Worm (Caenorhabditis elegans) whole organism, late embryonic: ENCODE data around the gene ZK1290.1.

ENCODE experiments used
- C38D4.7 ChIP-seq: fragments of 200-800 bp; sonication (Bioruptor generic); optimal IDR thresholded peaks from 2 replicates; lab custom pipeline; 2018; ENCODE audit warnings: mild to moderate bottlenecking, missing genetic modification characterization, moderate library complexity, missing compliant biosample characterization
- F13H6.1 ChIP-seq: sonication (generic microtip); optimal IDR thresholded peaks from 2 replicates; lab custom pipeline; 2016; ENCODE audit warnings: missing genetic modification characterization, missing compliant biosample characterization
- K02D7.2 ChIP-seq: sonication (generic microtip); optimal IDR thresholded peaks from 2 replicates; lab custom pipeline; 2017; ENCODE audit warnings: mild to moderate bottlenecking, missing genetic modification characterization, missing compliant biosample characterization
- T23F11.4 ChIP-seq: fragments of 200-800 bp; sonication (Bioruptor generic); optimal IDR thresholded peaks from 2 replicates; lab custom pipeline; 2018; ENCODE audit warnings: mild to moderate bottlenecking, missing genetic modification characterization, missing compliant biosample characterization
- Y22D7AL.16 ChIP-seq: sonication (generic microtip); optimal IDR thresholded peaks from 2 replicates; lab custom pipeline; 2016; ENCODE audit warnings: missing genetic modification characterization, missing compliant biosample characterization
- ahr-1 ChIP-seq: sonication (generic microtip); optimal IDR thresholded peaks from 2 replicates; lab custom pipeline; 2016; ENCODE audit warnings: missing genetic modification characterization, missing compliant biosample characterization
- ceh-14 ChIP-seq: sonication (generic microtip); optimal IDR thresholded peaks from 2 replicates; lab custom pipeline; 2016; ENCODE audit warnings: missing genotype, missing genetic modification characterization, missing compliant biosample characterization
- ceh-2 ChIP-seq: sonication (generic microtip); optimal IDR thresholded peaks from 2 replicates; lab custom pipeline; 2016; ENCODE audit warnings: missing genotype, missing genetic modification characterization, missing compliant biosample characterization
- ceh-22 ChIP-seq: sonication (generic microtip); optimal IDR thresholded peaks from 2 replicates; lab custom pipeline; 2017; ENCODE audit warnings: missing biosample characterization, missing genetic modification characterization
- ceh-24 ChIP-seq: sonication (generic microtip); optimal IDR thresholded peaks from 2 replicates; lab custom pipeline; 2016; ENCODE audit warnings: mild to moderate bottlenecking, missing genetic modification characterization, missing compliant biosample characterization
- ceh-45 ChIP-seq: fragments of 200-800 bp; sonication (Bioruptor generic); IDR thresholded peaks from 2 replicates; pipeline ENCODE4 v1.3.6; 2022; ENCODE audit warnings: missing genetic modification reagents, missing genetic modification characterization, missing compliant biosample characterization
- ceh-48 ChIP-seq: sonication (generic microtip); optimal IDR thresholded peaks from 2 replicates; lab custom pipeline; 2016; ENCODE audit warnings: missing genetic modification characterization, inconsistent platforms, missing compliant biosample characterization
- ceh-6 ChIP-seq: fragments of 200-800 bp; sonication (Bioruptor generic); optimal IDR thresholded peaks from 2 replicates; lab custom pipeline; 2018; ENCODE audit warnings: mild to moderate bottlenecking, missing genetic modification characterization, missing compliant biosample characterization
- che-1 ChIP-seq: sonication (generic microtip); optimal IDR thresholded peaks from 2 replicates; lab custom pipeline; 2016; ENCODE audit warnings: mild to moderate bottlenecking, missing genetic modification characterization, missing compliant biosample characterization
- elt-2 ChIP-seq: sonication (generic microtip); optimal IDR thresholded peaks from 2 replicates; lab custom pipeline; 2016; ENCODE audit warnings: missing genetic modification reagents, missing genetic modification characterization, missing compliant biosample characterization
- elt-4 ChIP-seq: sonication (generic microtip); optimal IDR thresholded peaks from 2 replicates; lab custom pipeline; 2016; ENCODE audit warnings: missing genetic modification characterization, missing compliant biosample characterization
- eyg-1 ChIP-seq: sonication (generic microtip); optimal IDR thresholded peaks from 2 replicates; lab custom pipeline; 2016; ENCODE audit warnings: missing genotype, missing genetic modification characterization, missing compliant biosample characterization
- fkh-10 ChIP-seq: fragments of 150-350 bp; optimal IDR thresholded peaks from 2 replicates; lab custom pipeline; 2014; ENCODE audit warnings: missing biosample characterization, missing genetic modification reagents, missing genetic modification characterization
- fkh-6 ChIP-seq: sonication (generic microtip); optimal IDR thresholded peaks from 2 replicates; lab custom pipeline; 2016; ENCODE audit warnings: missing genetic modification characterization, missing compliant biosample characterization
- hlh-15 ChIP-seq: sonication (generic microtip); optimal IDR thresholded peaks from 2 replicates; lab custom pipeline; 2016; ENCODE audit warnings: missing genetic modification characterization, missing compliant biosample characterization
- hlh-30 ChIP-seq: sonication (generic microtip); optimal IDR thresholded peaks from 2 replicates; lab custom pipeline; 2017; ENCODE audit warnings: antibody characterized with exemption, missing genetic modification characterization, missing compliant biosample characterization; ENCODE audit not compliant: insufficient read depth
- hlh-8 ChIP-seq: sonication (generic microtip); optimal IDR thresholded peaks from 2 replicates; lab custom pipeline; 2016; ENCODE audit warnings: missing genotype, missing genetic modification characterization, missing compliant biosample characterization
- nhr-11 ChIP-seq: fragments of 150-350 bp; optimal IDR thresholded peaks from 2 replicates; lab custom pipeline; 2014; ENCODE audit warnings: missing biosample characterization, missing genetic modification characterization
- npax-4 ChIP-seq: sonication (generic microtip); optimal IDR thresholded peaks from 2 replicates; lab custom pipeline; 2016; ENCODE audit warnings: missing genetic modification characterization, missing compliant biosample characterization
- odd-2 ChIP-seq: sonication (generic microtip); optimal IDR thresholded peaks from 2 replicates; lab custom pipeline; 2017; ENCODE audit warnings: antibody characterized with exemption, mild to moderate bottlenecking, missing genetic modification characterization, missing compliant biosample characterization
- pag-3 ChIP-seq: sonication (generic microtip); optimal IDR thresholded peaks from 2 replicates; lab custom pipeline; 2016; ENCODE audit warnings: missing compliant biosample characterization, missing genetic modification characterization, borderline replicate concordance
- pat-9 ChIP-seq: fragments of 200-800 bp; sonication (Bioruptor generic); optimal IDR thresholded peaks from 2 replicates; lab custom pipeline; 2018; ENCODE audit warnings: mild to moderate bottlenecking, missing genetic modification characterization, moderate library complexity, missing compliant biosample characterization
- pax-1 ChIP-seq: fragments of 150-350 bp; optimal IDR thresholded peaks from 2 replicates; lab custom pipeline; 2014; ENCODE audit warnings: missing biosample characterization, missing genetic modification characterization
- pha-2 ChIP-seq: sonication (generic microtip); optimal IDR thresholded peaks from 2 replicates; lab custom pipeline; 2017; ENCODE audit warnings: mild to moderate bottlenecking, missing genetic modification characterization, missing compliant biosample characterization
- pha-4 ChIP-seq: fragments of 150-350 bp; optimal IDR thresholded peaks from 2 replicates; lab custom pipeline; 2018; ENCODE audit warnings: missing biosample characterization, missing genetic modification reagents, missing genetic modification characterization
- ref-2 ChIP-seq: sonication (generic microtip); optimal IDR thresholded peaks from 2 replicates; lab custom pipeline; 2016; ENCODE audit warnings: missing genetic modification characterization, missing compliant biosample characterization
- sdc-2 ChIP-seq: sonication (generic microtip); optimal IDR thresholded peaks from 2 replicates; lab custom pipeline; 2016; ENCODE audit warnings: missing genotype, missing genetic modification characterization, missing compliant biosample characterization
- sox-4 ChIP-seq: sonication (generic microtip); optimal IDR thresholded peaks from 2 replicates; lab custom pipeline; 2017; ENCODE audit warnings: mild to moderate bottlenecking, missing genetic modification characterization, inconsistent platforms, missing compliant biosample characterization
- syd-9 ChIP-seq: sonication (generic microtip); optimal IDR thresholded peaks from 2 replicates; lab custom pipeline; 2016; ENCODE audit warnings: mild to moderate bottlenecking, missing genetic modification characterization, moderate library complexity, missing compliant biosample characterization
- tbx-2 ChIP-seq: sonication (generic microtip); optimal IDR thresholded peaks from 2 replicates; lab custom pipeline; 2016; ENCODE audit warnings: missing genetic modification characterization, missing compliant biosample characterization
- unc-3 ChIP-seq, 2 experiments: fragments of 200-800 bp in 1 of 2; sonication (Bioruptor generic) in 1 of 2; sonication (generic microtip) in 1 of 2; conservative IDR thresholded peaks in 1 of 2; optimal IDR thresholded peaks in 1 of 2; 2 replicates each; pipeline versions ENCODE4 v1.3.6 to Lab custom; 2016 to 2022; ENCODE audit warnings: missing compliant biosample characterization in 2 of 2, missing genetic modification characterization in 2 of 2, missing genetic modification reagents in 1 of 2
- unc-86 ChIP-seq: sonication (generic microtip); optimal IDR thresholded peaks from 2 replicates; lab custom pipeline; 2016; ENCODE audit warnings: missing genetic modification characterization, missing compliant biosample characterization
- zip-5 ChIP-seq: sonication (generic microtip); optimal IDR thresholded peaks from 2 replicates; lab custom pipeline; 2016; ENCODE audit warnings: missing genetic modification characterization, missing compliant biosample characterization
- ztf-16 ChIP-seq: sonication (generic microtip); optimal IDR thresholded peaks from 2 replicates; lab custom pipeline; 2017; ENCODE audit warnings: missing genetic modification characterization, missing compliant biosample characterization

The ZK1290.1 gene

DNA sequence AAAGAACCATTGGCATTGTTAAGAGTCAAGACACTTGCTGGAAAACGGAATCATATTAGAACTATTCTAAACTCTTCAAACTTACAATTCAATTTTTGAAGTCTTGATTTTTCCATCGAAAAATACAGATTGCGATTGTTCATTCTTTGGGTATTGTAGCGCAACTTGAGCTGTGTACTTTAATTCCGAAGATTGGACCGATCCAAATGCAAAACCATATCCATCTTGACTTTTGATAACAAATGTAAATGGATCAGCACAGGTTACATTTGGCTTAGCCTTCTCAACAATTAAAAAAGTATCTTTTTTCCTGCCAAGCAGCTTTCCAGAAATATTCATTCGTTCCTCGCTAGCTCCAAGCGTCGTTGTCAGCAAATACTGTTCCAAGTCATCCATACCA lies 720 bp upstream of the ZK1290.1 start:
- TF ChIP-seq pha-2 (tag; lab: Kevin White, UChicago) (no peak), unc-3 (GFP tag; conservative IDR thresholded peaks at IDR 0.05; lab: Robert Waterston, UW) (no peak), unc-3 (tag; optimal IDR thresholded peaks at IDR 0.05; lab: Kevin White, UChicago) (no peak), sdc-2 (no peak), ztf-16 (tag; lab: Kevin White, UChicago) (no peak), ref-2 (no peak), Y22D7AL.16 (tag; lab: Kevin White, UChicago) (no peak), pat-9 (tag; lab: Kevin White, UChicago) (no peak), fkh-6 (tag; lab: Kevin White, UChicago) (no peak)

DNA sequence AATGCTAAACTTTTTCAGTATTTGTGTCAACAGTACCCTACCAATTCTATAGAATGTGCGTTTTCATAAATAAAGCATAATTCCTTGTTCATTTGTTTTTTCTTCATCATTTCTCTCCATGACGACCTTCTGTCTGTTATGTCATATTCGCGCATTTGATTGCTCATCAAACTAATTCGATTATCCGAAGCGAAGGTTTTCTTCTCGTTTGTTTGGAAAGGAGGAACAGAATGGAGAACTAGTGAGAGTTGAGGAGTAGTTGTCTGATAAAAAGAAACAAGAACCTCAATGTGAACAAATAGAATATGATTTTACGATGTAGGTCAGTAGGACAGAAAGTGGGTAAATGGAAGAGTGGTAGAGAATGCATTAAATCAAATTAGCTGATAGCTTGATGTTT lies 1.1 kb downstream of the ZK1290.1 start:
- TF ChIP-seq ceh-6 (GFP tag; lab: Kevin White, UChicago) (no peak), syd-9 (tag; lab: Kevin White, UChicago) (no peak), ref-2 (no peak), T23F11.4 (no peak), unc-86 (tag; lab: Kevin White, UChicago) (no peak), elt-2 (tag; lab: Kevin White, UChicago) (no peak), fkh-10 (GFP tag; lab: Kevin White, UChicago) (no peak), ceh-48 (tag; lab: Kevin White, UChicago) (no peak), nhr-11 (no peak), ceh-2 (tag; lab: Kevin White, UChicago) (no peak), npax-4 (no peak), zip-5 (no peak), hlh-30 (tag; lab: Kevin White, UChicago) (no peak), elt-4 (tag; lab: Kevin White, UChicago) (no peak), tbx-2 (tag; lab: Kevin White, UChicago) (no peak), pag-3 (tag; lab: Kevin White, UChicago) (no peak), fkh-6 (tag; lab: Kevin White, UChicago) (no peak), hlh-8 (no peak), pha-4 (tag; lab: Kevin White, UChicago) (no peak), pax-1 (tag; lab: Kevin White, UChicago) (no peak)

DNA sequence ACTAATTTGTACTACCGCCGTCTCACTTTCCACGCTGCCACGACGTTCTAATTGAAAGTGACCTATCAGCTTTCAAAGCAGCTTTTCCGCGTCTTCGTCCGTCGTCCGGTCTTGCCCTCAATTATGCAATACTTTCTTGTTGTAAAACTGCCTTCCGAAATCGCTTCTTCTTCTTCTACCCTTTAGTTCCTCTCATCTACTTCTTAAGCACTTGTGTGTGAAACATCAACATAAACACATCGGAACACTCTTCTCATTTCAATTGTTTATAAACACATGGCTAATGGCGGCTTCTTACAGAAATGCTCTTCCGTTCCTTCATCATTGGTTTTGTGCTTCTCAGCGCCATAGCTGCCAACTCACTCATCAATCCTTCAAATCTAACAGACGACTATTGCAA lies 8.7 kb downstream of the ZK1290.1 start, which contains the start of gene F35D2.3:
Gene F35D2.3, plus strand, starts transcription at position 301 of the 400 bp plus-strand sequence.
- TF ChIP-seq ceh-2 (tag; lab: Kevin White, UChicago) (no peak), syd-9 (tag; lab: Kevin White, UChicago) (no peak), unc-3 (GFP tag; conservative IDR thresholded peaks at IDR 0.05; lab: Robert Waterston, UW) (no peak), unc-3 (tag; optimal IDR thresholded peaks at IDR 0.05; lab: Kevin White, UChicago) (no peak), C38D4.7 (GFP tag; lab: Kevin White, UChicago) (no peak), ceh-14 (tag; lab: Kevin White, UChicago) (no peak), ceh-22 (no peak), eyg-1 (no peak), elt-4 (tag; lab: Kevin White, UChicago) (no peak), ahr-1 (tag; lab: Kevin White, UChicago) (no peak), K02D7.2 (tag; lab: Kevin White, UChicago) (no peak), che-1 (tag; lab: Kevin White, UChicago) (no peak), odd-2 (tag; lab: Kevin White, UChicago) (no peak), ceh-24 (no peak), sox-4 (tag; lab: Kevin White, UChicago) (no peak), ceh-45 (GFP tag; lab: Robert Waterston, UW) (no peak), pat-9 (tag; lab: Kevin White, UChicago) (no peak), F13H6.1 (tag; lab: Kevin White, UChicago) (no peak), ceh-48 (tag; lab: Kevin White, UChicago) (no peak), unc-86 (tag; lab: Kevin White, UChicago) (no peak), hlh-15 (no peak)
